Worm (Caenorhabditis elegans): ENCODE results near the gene gcsh-1.

DNA sequence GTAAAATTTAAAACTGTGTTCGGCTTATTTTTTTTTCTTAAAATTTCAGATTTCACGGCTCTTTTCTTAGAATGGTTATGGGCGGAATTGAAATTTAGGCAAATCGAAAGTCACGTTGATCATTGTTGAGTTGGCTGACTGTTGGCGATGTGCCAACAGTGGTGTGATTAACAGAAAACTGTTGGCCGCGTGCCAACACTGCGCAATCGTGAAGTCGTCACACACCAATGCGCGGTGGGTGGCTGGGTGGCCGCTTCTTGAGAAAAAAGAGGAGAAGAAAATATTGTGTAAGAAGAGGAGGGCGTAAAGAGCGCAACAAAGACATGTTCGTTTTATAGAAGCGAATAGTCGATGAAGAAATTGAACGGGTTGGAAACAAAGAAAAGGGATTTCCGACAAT lies 23.8 kb downstream of the gcsh-1 start:
- TF ChIP-seq ceh-13 (GFP tag; optimal IDR thresholded peaks at IDR 0.05) (no peak), ama-1 (optimal IDR thresholded peaks at IDR 0.05) (peak; percentile 36), sea-1 (GFP tag; conservative IDR thresholded peaks at IDR 0.05) (no peak), hmg-4 (GFP tag; optimal IDR thresholded peaks at IDR 0.05) (no peak), scrt-1 (GFP tag; IDR thresholded peaks at IDR 0.05) (no peak), tra-4 (tag; optimal IDR thresholded peaks at IDR 0.05) (no peak), ceh-36 (tag; optimal IDR thresholded peaks at IDR 0.05) (no peak)

All from whole organism, early embryonic.